Fruit fly (Drosophila melanogaster) whole organism, embryonic: ENCODE results near the gene Kaz-m1.

Experiments used
- Bteb2 ChIP-seq: fragments of 200-800 bp; sonication (Bioruptor generic); optimal IDR thresholded peaks from 2 replicates; lab custom pipeline; 2016; ENCODE audit warnings: missing biosample characterization, missing genetic modification characterization
- CG10209 ChIP-seq: fragments of 200-800 bp; sonication (Bioruptor generic); optimal IDR thresholded peaks from 3 replicates; lab custom pipeline; 2017; ENCODE audit warnings: missing biosample characterization, mild to moderate bottlenecking, missing genetic modification characterization, missing genetic modification reagents
- CG1024 ChIP-seq: fragments of 200-800 bp; sonication (Bioruptor generic); IDR thresholded peaks from 2 replicates; pipeline ENCODE4 v1.3.6; 2022; ENCODE audit warnings: missing biosample characterization, missing genetic modification characterization
- CG10267 ChIP-seq: fragments of 200-800 bp; sonication (Bioruptor generic); optimal IDR thresholded peaks from 2 replicates; lab custom pipeline; 2018; ENCODE audit warnings: missing biosample characterization, mild to moderate bottlenecking, missing genetic modification characterization, moderate library complexity
- CG10543 ChIP-seq: fragments of 200-800 bp; sonication (Bioruptor generic); optimal IDR thresholded peaks from 3 replicates; lab custom pipeline; 2017; ENCODE audit warnings: missing biosample characterization, mild to moderate bottlenecking, missing genetic modification characterization, moderate library complexity
- CG11398 ChIP-seq: fragments of 200-800 bp; sonication (Bioruptor generic); optimal IDR thresholded peaks from 2 replicates; lab custom pipeline; 2016; ENCODE audit warnings: missing biosample characterization, missing genetic modification characterization
- CG11695 ChIP-seq: fragments of 200-800 bp; sonication (Bioruptor generic); IDR thresholded peaks from 3 replicates; pipeline ENCODE4 v1.3.6; 2022; ENCODE audit warnings: missing biosample characterization, missing genetic modification characterization
- CG12236 ChIP-seq: fragments of 200-800 bp; sonication (Bioruptor generic); optimal IDR thresholded peaks from 2 replicates; lab custom pipeline; 2016; ENCODE audit warnings: missing biosample characterization, missing genetic modification characterization
- CG12299 ChIP-seq: fragments of 200-800 bp; sonication (Bioruptor generic); optimal IDR thresholded peaks from 2 replicates; lab custom pipeline; 2018; ENCODE audit warnings: missing biosample characterization, mild to moderate bottlenecking, missing genetic modification characterization
- CG13894 ChIP-seq: fragments of 200-800 bp; sonication (Bioruptor generic); optimal IDR thresholded peaks from 3 replicates; lab custom pipeline; 2018; ENCODE audit warnings: missing biosample characterization, mild to moderate bottlenecking, missing genetic modification characterization, moderate library complexity
- CG14050 ChIP-seq: fragments of 200-800 bp; sonication (Bioruptor generic); IDR thresholded peaks from 3 replicates; pipeline ENCODE4 v1.3.6; 2022; ENCODE audit warnings: missing biosample characterization, missing genetic modification characterization
- CG14965 ChIP-seq: fragments of 200-800 bp; sonication (Bioruptor generic); optimal IDR thresholded peaks from 2 replicates; lab custom pipeline; 2016; ENCODE audit warnings: missing biosample characterization, missing genetic modification characterization, borderline replicate concordance
- CG15696 ChIP-seq: fragments of 200-800 bp; sonication (Bioruptor generic); optimal IDR thresholded peaks from 2 replicates; lab custom pipeline; 2019; ENCODE audit warnings: missing biosample characterization, mild to moderate bottlenecking, missing genetic modification characterization, moderate library complexity
- CG1603 ChIP-seq: fragments of 200-800 bp; sonication (Bioruptor generic); optimal IDR thresholded peaks from 2 replicates; lab custom pipeline; 2019; ENCODE audit warnings: missing biosample characterization, mild to moderate bottlenecking, missing genetic modification characterization, moderate library complexity
- CG1792 ChIP-seq: fragments of 200-800 bp; sonication (Bioruptor generic); optimal IDR thresholded peaks from 2 replicates; lab custom pipeline; 2016; ENCODE audit warnings: missing biosample characterization, missing genetic modification characterization
- CG18599 ChIP-seq: fragments of 200-800 bp; sonication (Bioruptor generic); optimal IDR thresholded peaks from 3 replicates; lab custom pipeline; 2017; ENCODE audit warnings: missing biosample characterization, missing genetic modification characterization, mild to moderate bottlenecking, moderate library complexity, missing genetic modification reagents
- CG2116 ChIP-seq: fragments of 200-800 bp; sonication (Bioruptor generic); optimal IDR thresholded peaks from 3 replicates; lab custom pipeline; 2018; ENCODE audit warnings: missing biosample characterization, mild to moderate bottlenecking, missing genetic modification characterization
- CG33557 ChIP-seq: fragments of 200-800 bp; sonication (Bioruptor generic); optimal IDR thresholded peaks from 2 replicates; lab custom pipeline; 2019; ENCODE audit warnings: missing biosample characterization, mild to moderate bottlenecking, missing genetic modification characterization, moderate library complexity
- CG42726 ChIP-seq: fragments of 200-800 bp; sonication (Bioruptor generic); IDR thresholded peaks from 2 replicates; pipeline ENCODE4 v1.3.6; 2022; ENCODE audit warnings: missing biosample characterization, missing genetic modification characterization; ENCODE audit not compliant: partially characterized antibody
- CG4424 ChIP-seq: fragments of 200-800 bp; sonication (Bioruptor generic); optimal IDR thresholded peaks from 3 replicates; lab custom pipeline; 2016; ENCODE audit warnings: missing biosample characterization, missing genetic modification characterization
- CG6654 ChIP-seq: fragments of 200-800 bp; sonication (Bioruptor generic); optimal IDR thresholded peaks from 2 replicates; lab custom pipeline; 2017; ENCODE audit warnings: missing biosample characterization, mild to moderate bottlenecking, missing genetic modification characterization
- CG6854 ChIP-seq: fragments of 200-800 bp; sonication (Bioruptor generic); optimal IDR thresholded peaks from 3 replicates; lab custom pipeline; 2017; ENCODE audit warnings: missing biosample characterization, mild to moderate bottlenecking, missing genetic modification characterization
- CG7271 ChIP-seq: fragments of 200-800 bp; sonication (Bioruptor generic); optimal IDR thresholded peaks from 2 replicates; lab custom pipeline; 2018; ENCODE audit warnings: missing biosample characterization, mild to moderate bottlenecking, missing genetic modification characterization, moderate library complexity
- CG9932 ChIP-seq: fragments of 200-800 bp; sonication (Bioruptor generic); IDR thresholded peaks from 2 replicates; pipeline ENCODE4 v1.3.6; 2022; ENCODE audit warnings: missing biosample characterization, missing genetic modification characterization
- Dip2 ChIP-seq: fragments of 200-800 bp; sonication (Bioruptor generic); IDR thresholded peaks from 2 replicates; pipeline ENCODE4 v1.3.6; 2022; ENCODE audit warnings: missing biosample characterization, missing genetic modification characterization
- Ets65A ChIP-seq: fragments of 200-800 bp; sonication (Bioruptor generic); peaks from one replicate; lab custom pipeline; 2016; ENCODE audit warnings: missing biosample characterization, missing genetic modification characterization
- H15 ChIP-seq: fragments of 200-800 bp; sonication (Bioruptor generic); IDR thresholded peaks from 3 replicates; pipeline ENCODE4 v1.3.6; 2022; ENCODE audit warnings: missing biosample characterization, missing genetic modification characterization
- Hsf ChIP-seq: fragments of 200-800 bp; sonication (Bioruptor generic); optimal IDR thresholded peaks from 3 replicates; lab custom pipeline; 2016; ENCODE audit warnings: missing biosample characterization, missing genetic modification characterization
- PHDP ChIP-seq: fragments of 200-800 bp; sonication (Bioruptor generic); optimal IDR thresholded peaks from 3 replicates; lab custom pipeline; 2018; ENCODE audit warnings: missing biosample characterization, mild to moderate bottlenecking, missing genetic modification characterization, moderate library complexity
- Ptx1 ChIP-seq: fragments of 200-800 bp; sonication (Bioruptor generic); IDR thresholded peaks from 2 replicates; pipeline ENCODE4 v1.3.6; 2022; ENCODE audit warnings: missing biosample characterization, missing genetic modification characterization
- Rx ChIP-seq: fragments of 200-800 bp; sonication (Bioruptor generic); IDR thresholded peaks from 2 replicates; pipeline ENCODE4 v1.3.6; 2022; ENCODE audit warnings: missing biosample characterization, missing genetic modification characterization
- Ssrp ChIP-seq: fragments of 200-800 bp; sonication (Bioruptor generic); optimal IDR thresholded peaks from 2 replicates; lab custom pipeline; 2018; ENCODE audit warnings: missing biosample characterization, mild to moderate bottlenecking, missing genetic modification characterization, moderate library complexity
- Taf1 ChIP-seq: fragments of 200-800 bp; sonication (Bioruptor generic); IDR thresholded peaks from 2 replicates; pipeline ENCODE4 v1.3.6; 2022; ENCODE audit warnings: missing biosample characterization, missing genetic modification characterization
- bowl ChIP-seq: fragments of 200-800 bp; sonication (Bioruptor generic); IDR thresholded peaks from 2 replicates; pipeline ENCODE4 v1.3.6; 2022; ENCODE audit warnings: missing biosample characterization, missing genetic modification characterization
- crp ChIP-seq, 2 experiments: fragments of 200-800 bp; sonication (Bioruptor generic); optimal IDR thresholded peaks; 2 replicates in 1 of 2; 3 replicates in 1 of 2; lab custom pipeline; 2017; ENCODE audit warnings: missing biosample characterization in 2 of 2, missing genetic modification characterization in 2 of 2, mild to moderate bottlenecking in 1 of 2, moderate library complexity in 1 of 2
- da ChIP-seq: fragments of 200-800 bp; sonication (Bioruptor generic); optimal IDR thresholded peaks from 2 replicates; lab custom pipeline; 2016; ENCODE audit warnings: missing biosample characterization, missing genetic modification characterization
- dmrt11E ChIP-seq: fragments of 200-800 bp; sonication (Bioruptor generic); optimal IDR thresholded peaks from 3 replicates; lab custom pipeline; 2018; ENCODE audit warnings: missing biosample characterization, mild to moderate bottlenecking, missing genetic modification characterization, moderate library complexity
- en ChIP-seq: fragments of 200-800 bp; sonication (Bioruptor generic); optimal IDR thresholded peaks from 2 replicates; lab custom pipeline; 2016; ENCODE audit warnings: missing biosample characterization, missing genetic modification characterization
- exex ChIP-seq: fragments of 200-800 bp; sonication (Bioruptor generic); optimal IDR thresholded peaks from 4 replicates; lab custom pipeline; 2018; ENCODE audit warnings: missing biosample characterization, mild to moderate bottlenecking, missing genetic modification characterization, moderate library complexity
- h ChIP-seq: fragments of >200 bp; optimal IDR thresholded peaks from 2 replicates; lab custom pipeline; 2017
- ham ChIP-seq: fragments of 200-800 bp; sonication (Bioruptor generic); IDR thresholded peaks from 2 replicates; pipeline ENCODE4 v1.3.6; 2022; ENCODE audit warnings: missing biosample characterization, missing genetic modification characterization
- jing ChIP-seq: fragments of 200-800 bp; sonication (Bioruptor generic); optimal IDR thresholded peaks from 2 replicates; lab custom pipeline; 2018; ENCODE audit warnings: missing biosample characterization, mild to moderate bottlenecking, missing genetic modification characterization
- lbe ChIP-seq: fragments of 200-800 bp; sonication (Bioruptor generic); optimal IDR thresholded peaks from 2 replicates; lab custom pipeline; 2016; ENCODE audit warnings: missing biosample characterization, mild to moderate bottlenecking, missing genetic modification characterization
- pho ChIP-seq: fragments of 200-800 bp; sonication (Bioruptor generic); optimal IDR thresholded peaks from 2 replicates; lab custom pipeline; 2016; ENCODE audit warnings: missing biosample characterization, missing genetic modification characterization
- pum ChIP-seq: fragments of 200-800 bp; sonication (Bioruptor generic); optimal IDR thresholded peaks from 2 replicates; lab custom pipeline; 2016; ENCODE audit warnings: missing biosample characterization, missing genetic modification characterization
- sqz ChIP-seq: fragments of 200-800 bp; sonication (Bioruptor generic); optimal IDR thresholded peaks from 3 replicates; lab custom pipeline; 2018; ENCODE audit warnings: missing biosample characterization, mild to moderate bottlenecking, missing genetic modification characterization
- sr ChIP-seq: fragments of 200-800 bp; sonication (Bioruptor generic); IDR thresholded peaks from 3 replicates; pipeline ENCODE4 v1.3.6; 2022; ENCODE audit warnings: missing biosample characterization, missing genetic modification characterization
- ssp ChIP-seq: fragments of 200-800 bp; sonication (Bioruptor generic); IDR thresholded peaks from 2 replicates; pipeline ENCODE4 v1.3.6; 2022; ENCODE audit warnings: missing biosample characterization, missing genetic modification characterization
- tup ChIP-seq: fragments of 200-800 bp; sonication (Bioruptor generic); optimal IDR thresholded peaks from 2 replicates; lab custom pipeline; 2016; ENCODE audit warnings: missing biosample characterization, mild to moderate bottlenecking, missing genetic modification characterization, moderate library complexity
- vnd ChIP-seq: fragments of 200-800 bp; sonication (Bioruptor generic); IDR thresholded peaks from 3 replicates; pipeline ENCODE4 v1.3.6; 2022; ENCODE audit warnings: missing biosample characterization, missing genetic modification characterization; ENCODE audit not compliant: partially characterized antibody

Gene Kaz-m1

dm6 chr3R:26008892-26009539 lies 5.5 kb upstream of the Kaz-m1 start (continued):
- peak; percentile 70 for TF ChIP-seq CG1792 (GFP tag; lab: Kevin White, UChicago)
- TF ChIP-seq ssp, result peak; percentile 75
- TF ChIP-seq H15, result peak; percentile 85
- TF ChIP-seq jing, result peak; percentile 80
- peak; percentile 90 for TF ChIP-seq CG4424 (GFP tag; lab: Kevin White, UChicago)
- TF ChIP-seq Ets65A (GFP tag; lab: Kevin White, UChicago), result peak; percentile 97
- peak; percentile 72 for TF ChIP-seq tup
- no peak for TF ChIP-seq da
- TF ChIP-seq CG42726 (GFP tag; lab: Robert Waterston, UW), result no peak
- peak; percentile 84 for TF ChIP-seq CG11398
- TF ChIP-seq CG6854 (GFP tag; lab: Kevin White, UChicago), result peak; percentile 75
- no peak for TF ChIP-seq CG10543
- TF ChIP-seq sr (GFP tag; lab: Robert Waterston, UW), result peak; percentile 57; the same call in 1 of the 3 replicates
- peak; percentile 91 for TF ChIP-seq Hsf (GFP tag; lab: Kevin White, UChicago)
- peak; percentile 76 for TF ChIP-seq Bteb2
- peak; percentile 78 for TF ChIP-seq en (GFP tag; lab: Kevin White, UChicago)
- TF ChIP-seq CG1024 (GFP tag; lab: Robert Waterston, UW), result peak; percentile 73
- peak in 1 of 2 experiments; percentile 46 for TF ChIP-seq crp (GFP tag; optimal IDR thresholded peaks at IDR 0.05; lab: Kevin White, UChicago)
- peak; percentile 83 for TF ChIP-seq CG14050 (GFP tag; lab: Robert Waterston, UW)
- peak; percentile 80 for TF ChIP-seq CG9932
- TF ChIP-seq CG10267 (tag; lab: Kevin White, UChicago), result peak; percentile 85
- TF ChIP-seq CG18599, result peak; percentile 89
- TF ChIP-seq Rx, result peak; percentile 73
- TF ChIP-seq CG15696 (tag; lab: Kevin White, UChicago), result peak; percentile 62
- TF ChIP-seq CG1603, result peak; percentile 89
- TF ChIP-seq sqz, result peak; percentile 97
- TF ChIP-seq Dip2 (GFP tag; lab: Robert Waterston, UW), result 0 out of 2 replicates have a peak, but pooled peaks have one; percentile 7
- peak; percentile 80 for TF ChIP-seq Taf1 (GFP tag; lab: Robert Waterston, UW)
- TF ChIP-seq CG11695 (GFP tag; lab: Robert Waterston, UW), result peak; percentile 88
- peak; percentile 80 for TF ChIP-seq CG33557 (GFP tag; lab: Kevin White, UChicago)
- TF ChIP-seq bowl (GFP tag; lab: Robert Waterston, UW), result peak; percentile 57; the same call in 1 of the 2 replicates
- no peak for TF ChIP-seq h (lab: Kevin White, UChicago)
- peak; percentile 95 for TF ChIP-seq lbe (GFP tag; lab: Kevin White, UChicago)
- TF ChIP-seq CG6654, result peak; percentile 72
- peak; percentile 84 for TF ChIP-seq pum
- TF ChIP-seq dmrt11E (tag; lab: Kevin White, UChicago), result peak; percentile 90
- TF ChIP-seq CG7271 (tag; lab: Kevin White, UChicago), result peak; percentile 57
- TF ChIP-seq vnd (GFP tag; lab: Robert Waterston, UW), result no peak
- peak; percentile 74 for TF ChIP-seq CG12299
- peak; percentile 50 for TF ChIP-seq CG14965
- TF ChIP-seq CG12236 (GFP tag; lab: Kevin White, UChicago), result peak; percentile 66
- peak; percentile 86 for TF ChIP-seq Ssrp (tag; lab: Kevin White, UChicago)
- TF ChIP-seq pho (GFP tag; lab: Kevin White, UChicago), result peak; percentile 84
- peak; percentile 91 for TF ChIP-seq PHDP (tag; lab: Kevin White, UChicago)
- TF ChIP-seq CG2116 (GFP tag; lab: Kevin White, UChicago), result peak; percentile 34
- peak; percentile 84 for TF ChIP-seq CG10209
- TF ChIP-seq exex (tag; lab: Kevin White, UChicago), result peak; percentile 17
- TF ChIP-seq CG13894, result no peak
- TF ChIP-seq ham (GFP tag; lab: Robert Waterston, UW), result no peak
- TF ChIP-seq Ptx1, result peak; percentile 94
